Worm (Caenorhabditis elegans): Measurements from ENCODE around the gene eri-1.

The eri-1 gene

ce11 chrIV:387283-388048 is 32.3 kb downstream of the eri-1 start (continued):
- TF ChIP-seq ama-1 (optimal IDR thresholded peaks at IDR 0.05), result no peak
- peak in 1 of 2 experiments; percentile 80 for TF ChIP-seq ama-1 (GFP tag; optimal IDR thresholded peaks at IDR 0.05)
- no peak for TF ChIP-seq him-1 (tag; optimal IDR thresholded peaks at IDR 0.05)
- TF ChIP-seq let-526 (GFP tag; IDR thresholded peaks at IDR 0.05), result no peak
- no peak for TF ChIP-seq gei-17 (GFP tag; optimal IDR thresholded peaks at IDR 0.05)
- TF ChIP-seq tbx-9 (tag; optimal IDR thresholded peaks at IDR 0.05; ENCODE audit: borderline replicate concordance), result no peak
- TF ChIP-seq ZK185.1 (tag; optimal IDR thresholded peaks at IDR 0.05; ENCODE audit: poor library complexity, severe bottlenecking), result no peak
- no peak for TF ChIP-seq F55B11.4 (tag; optimal IDR thresholded peaks at IDR 0.05; ENCODE audit: borderline replicate concordance, insufficient read depth)
- TF ChIP-seq hmg-1.2 (GFP tag; IDR thresholded peaks at IDR 0.05), result no peak; the same call in 1 of the 2 replicates
- no peak for TF ChIP-seq Y67H2A.10 (GFP tag; conservative IDR thresholded peaks at IDR 0.05)
- TF ChIP-seq attf-6 (GFP tag; IDR thresholded peaks at IDR 0.05), result no peak
- no peak for TF ChIP-seq Y53F4B.3 (GFP tag; IDR thresholded peaks at IDR 0.05)
- no peak for TF ChIP-seq ceh-58 (GFP tag; IDR thresholded peaks at IDR 0.05)
- no peak for TF ChIP-seq egl-44 (GFP tag; IDR thresholded peaks at IDR 0.05)
- no peak for TF ChIP-seq F23B12.7 (tag; optimal IDR thresholded peaks at IDR 0.05; ENCODE audit: insufficient read depth)
- TF ChIP-seq rcor-1 (GFP tag; IDR thresholded peaks at IDR 0.05), result 0 out of 2 replicates have a peak, but pooled peaks have one; percentile 30
- no peak for TF ChIP-seq lsl-1 (GFP tag; optimal IDR thresholded peaks at IDR 0.05)
- TF ChIP-seq snpc-3.4 (tag; optimal IDR thresholded peaks at IDR 0.05), result peak; percentile 42
- no peak for TF ChIP-seq lir-1 (GFP tag; conservative IDR thresholded peaks at IDR 0.05)
- peak; percentile 32; the same call in 1 of the 2 replicates for TF ChIP-seq ekl-4 (GFP tag; IDR thresholded peaks at IDR 0.05)
- TF ChIP-seq hsf-1 (GFP tag; IDR thresholded peaks at IDR 0.05), result 0 out of 2 replicates have a peak, but pooled peaks have one; percentile 44
- TF ChIP-seq sdz-38 (tag; optimal IDR thresholded peaks at IDR 0.05), result no peak
- no peak for TF ChIP-seq hmg-20 (GFP tag; IDR thresholded peaks at IDR 0.05)
- peak; percentile 76 for TF ChIP-seq zfh-2 (GFP tag; conservative IDR thresholded peaks at IDR 0.05)
- peak; percentile 5 for TF ChIP-seq hrde-1 (tag; optimal IDR thresholded peaks at IDR 0.05; ENCODE audit: borderline replicate concordance)
- no peak for TF ChIP-seq die-1 (tag; optimal IDR thresholded peaks at IDR 0.05)
- TF ChIP-seq dox-1 (GFP tag; IDR thresholded peaks at IDR 0.05), result no peak

ce11 chrIV:386576-386975 is 33.2 kb downstream of the eri-1 start, which contains the start of gene T07A9.14:
Gene T07A9.14, plus strand, starts transcription at chrIV:386699.
- TF ChIP-seq cebp-1 (GFP tag; IDR thresholded peaks at IDR 0.05) (no peak), cebp-1 (tag; optimal IDR thresholded peaks at IDR 0.05) (peak; percentile 5), egrh-3 (GFP tag; IDR thresholded peaks at IDR 0.05) (no peak), him-1 (tag; optimal IDR thresholded peaks at IDR 0.05) (peak; percentile 9), rcor-1 (GFP tag; IDR thresholded peaks at IDR 0.05) (peak; percentile 43; the same call in 1 of the 2 replicates), lin-35 (GFP tag; optimal IDR thresholded peaks at IDR 0.05) (peak in 1 of 3 experiments; percentile 53), ZK185.1 (tag; optimal IDR thresholded peaks at IDR 0.05; ENCODE audit: poor library complexity, severe bottlenecking) (no peak), dpff-1 (tag; optimal IDR thresholded peaks at IDR 0.05) (no peak), D2030.7 (GFP tag; IDR thresholded peaks at IDR 0.05) (no peak), ekl-4 (GFP tag; IDR thresholded peaks at IDR 0.05) (peak; percentile 68), xnd-1 (tag; optimal IDR thresholded peaks at IDR 0.05) (no peak), F33H1.4 (GFP tag; IDR thresholded peaks at IDR 0.05) (peak; percentile 25), hsf-1 (GFP tag; IDR thresholded peaks at IDR 0.05) (peak; percentile 67; the same call in 1 of the 2 replicates), ama-1 (optimal IDR thresholded peaks at IDR 0.05) (no peak), ama-1 (GFP tag; optimal IDR thresholded peaks at IDR 0.05) (peak in 1 of 2 experiments; percentile 56), lin-40 (tag; optimal IDR thresholded peaks at IDR 0.05) (no peak), F57C9.4 (tag; optimal IDR thresholded peaks at IDR 0.05) (no peak), unc-130 (GFP tag; optimal IDR thresholded peaks at IDR 0.05) (no peak), nfya-2 (GFP tag; IDR thresholded peaks at IDR 0.05) (0 out of 2 replicates have a peak, but pooled peaks have one; percentile 8), B0336.3 (GFP tag; IDR thresholded peaks at IDR 0.05) (peak; percentile 64; the same call in 1 of the 2 replicates), nhr-179 (tag; optimal IDR thresholded peaks at IDR 0.05) (no peak), C06A6.2 (GFP tag; conservative IDR thresholded peaks at IDR 0.05) (no peak), hrde-1 (tag; optimal IDR thresholded peaks at IDR 0.05; ENCODE audit: borderline replicate concordance) (peak; percentile 69), sptf-2 (GFP tag; optimal IDR thresholded peaks at IDR 0.05) (no peak), B0035.1 (tag; optimal IDR thresholded peaks at IDR 0.05) (no peak), somi-1 (GFP tag; optimal IDR thresholded peaks at IDR 0.05) (no peak), mes-4 (tag; optimal IDR thresholded peaks at IDR 0.05) (peak; percentile 11)

All from whole organism, young adult.